Fruit fly (Drosophila melanogaster): Measurements from ENCODE around the gene Mipp1.
A peak's percentile ranks its signal among the peaks of the same experiment; 100 is the strongest.

The Mipp1 gene

DNA sequence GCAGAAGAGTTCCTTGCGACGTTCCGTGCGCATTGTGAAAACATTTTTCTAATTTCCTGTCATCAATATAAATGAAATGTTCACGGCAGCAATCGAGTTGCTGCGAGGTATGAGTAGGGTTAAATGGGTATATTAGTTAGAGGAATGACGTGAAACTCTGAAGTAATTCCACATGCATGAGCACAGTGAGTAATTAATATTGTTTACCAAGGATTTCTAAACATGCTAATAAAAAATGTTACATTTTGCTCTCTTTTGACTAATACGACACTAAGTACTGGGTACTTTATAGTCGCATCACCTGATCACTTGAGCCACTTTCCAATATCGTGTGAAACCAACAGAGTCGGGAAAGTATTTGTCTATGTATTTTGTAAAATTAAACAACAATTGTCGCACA is 28.9 kb downstream of the Mipp1 start (continued):
- no peak for TF ChIP-seq Aef1 (GFP tag; IDR thresholded peaks at IDR 0.05)
- TF ChIP-seq HHEX (GFP tag; optimal IDR thresholded peaks at IDR 0.05) = no peak
- TF ChIP-seq CG3995 (GFP tag; optimal IDR thresholded peaks at IDR 0.05) = no peak
- TF ChIP-seq CG12391 (tag; optimal IDR thresholded peaks at IDR 0.05) = no peak
- TF ChIP-seq klu (GFP tag; IDR thresholded peaks at IDR 0.05) = no peak
- TF ChIP-seq tin (GFP tag; optimal IDR thresholded peaks at IDR 0.05) = peak; percentile 15
- no peak for TF ChIP-seq CG7357 (GFP tag; IDR thresholded peaks at IDR 0.05)
- peak; percentile 42 for TF ChIP-seq Hr3 (GFP tag; optimal IDR thresholded peaks at IDR 0.05)
- no peak for TF ChIP-seq nom (GFP tag; optimal IDR thresholded peaks at IDR 0.05)
- no peak for TF ChIP-seq zfh2 (GFP tag; optimal IDR thresholded peaks at IDR 0.05)
- TF ChIP-seq tna (GFP tag; IDR thresholded peaks at IDR 0.05; ENCODE audit: partially characterized antibody) = no peak
- no peak for TF ChIP-seq cwo (GFP tag; optimal IDR thresholded peaks at IDR 0.05)
- TF ChIP-seq cas (GFP tag; IDR thresholded peaks at IDR 0.05) = no peak
- TF ChIP-seq CG9932 (GFP tag; IDR thresholded peaks at IDR 0.05) = no peak
- TF ChIP-seq seq (GFP tag; IDR thresholded peaks at IDR 0.05) = no peak
- TF ChIP-seq CG33213 (GFP tag; optimal IDR thresholded peaks at IDR 0.05) = no peak
- no peak for TF ChIP-seq Abd-B (GFP tag; optimal IDR thresholded peaks at IDR 0.05)
- peak; percentile 16 for TF ChIP-seq nmo (GFP tag; optimal IDR thresholded peaks at IDR 0.05)
- TF ChIP-seq az2 (GFP tag; optimal IDR thresholded peaks at IDR 0.05) = peak; percentile 46
- no peak for TF ChIP-seq Opbp (GFP tag; IDR thresholded peaks at IDR 0.05; ENCODE audit: partially characterized antibody)
- no peak for TF ChIP-seq CkIIα-i1 (GFP tag; IDR thresholded peaks at IDR 0.05)
- no peak for TF ChIP-seq CG2875 (GFP tag; optimal IDR thresholded peaks at IDR 0.05)
- no peak for TF ChIP-seq Doc2 (GFP tag; IDR thresholded peaks at IDR 0.05)
- no peak for TF ChIP-seq C15 (GFP tag; IDR thresholded peaks at IDR 0.05)
- peak; percentile 7 for TF ChIP-seq Atf3 (GFP tag; optimal IDR thresholded peaks at IDR 0.05)
- no peak for TF ChIP-seq prd (optimal IDR thresholded peaks at IDR 0.05)
- TF ChIP-seq prd (GFP tag; IDR thresholded peaks at IDR 0.05) = peak; percentile 66; the same call in 2 of the 3 replicates
- peak; percentile 16 for TF ChIP-seq CG8944 (GFP tag; optimal IDR thresholded peaks at IDR 0.05)
- TF ChIP-seq bcd (GFP tag; optimal IDR thresholded peaks at IDR 0.05) = no peak
- TF ChIP-seq CG6854 (GFP tag; optimal IDR thresholded peaks at IDR 0.05) = no peak
- TF ChIP-seq Poxn (GFP tag; IDR thresholded peaks at IDR 0.05) = no peak
- no peak for TF ChIP-seq repo (GFP tag; optimal IDR thresholded peaks at IDR 0.05)
- TF ChIP-seq CG6175 (GFP tag; IDR thresholded peaks at IDR 0.05) = no peak
- no peak for TF ChIP-seq Fer1 (GFP tag; optimal IDR thresholded peaks at IDR 0.05)
- no peak for TF ChIP-seq mirr (GFP tag; optimal IDR thresholded peaks at IDR 0.05)
- TF ChIP-seq TFAM (GFP tag; optimal IDR thresholded peaks at IDR 0.05) = no peak
- TF ChIP-seq NC2β (GFP tag; optimal IDR thresholded peaks at IDR 0.05) = peak; percentile 29
- TF ChIP-seq emc (GFP tag; optimal IDR thresholded peaks at IDR 0.05) = no peak
- no peak for TF ChIP-seq CG11093 (GFP tag; IDR thresholded peaks at IDR 0.05)
- no peak for TF ChIP-seq CG32767 (GFP tag; IDR thresholded peaks at IDR 0.05)
- no peak for TF ChIP-seq CG16779 (GFP tag; IDR thresholded peaks at IDR 0.05)
- no peak for TF ChIP-seq p53 (GFP tag; optimal IDR thresholded peaks at IDR 0.05)
- no peak for TF ChIP-seq CG14965 (GFP tag; optimal IDR thresholded peaks at IDR 0.05; ENCODE audit: borderline replicate concordance)
- no peak for TF ChIP-seq pb (GFP tag; optimal IDR thresholded peaks at IDR 0.05)
- TF ChIP-seq bowl (GFP tag; IDR thresholded peaks at IDR 0.05) = no peak
- peak; percentile 13; the same call in 1 of the 2 replicates for TF ChIP-seq CG5953 (GFP tag; IDR thresholded peaks at IDR 0.05)
- no peak for TF ChIP-seq zfh1 (GFP tag; IDR thresholded peaks at IDR 0.05)
- TF ChIP-seq CG14860 (GFP tag; IDR thresholded peaks at IDR 0.05; ENCODE audit: partially characterized antibody) = no peak
- TF ChIP-seq CG13123 (GFP tag; optimal IDR thresholded peaks at IDR 0.05) = no peak
- TF ChIP-seq Fer3 (tag; optimal IDR thresholded peaks at IDR 0.05) = peak; percentile 23
- TF ChIP-seq Dip2 (GFP tag; IDR thresholded peaks at IDR 0.05) = no peak
- TF ChIP-seq salm (tag; optimal IDR thresholded peaks at IDR 0.05) = no peak
- no peak for TF ChIP-seq jing (GFP tag; optimal IDR thresholded peaks at IDR 0.05)
